Worm (Caenorhabditis elegans) whole organism, L1 larva: ENCODE data around the gene K10D11.2.

ENCODE experiments used
- C34B4.2 ChIP-seq: sonication (generic microtip); optimal IDR thresholded peaks from 2 replicates; lab custom pipeline; 2017; ENCODE audit warnings: mild to moderate bottlenecking, missing genetic modification characterization, missing compliant biosample characterization
- F16B12.6 ChIP-seq: fragments of 150-350 bp; optimal IDR thresholded peaks from 2 replicates; lab custom pipeline; 2014; ENCODE audit warnings: missing biosample characterization, missing genetic modification characterization
- Y116A8C.19 ChIP-seq: sonication (generic microtip); optimal IDR thresholded peaks from 2 replicates; lab custom pipeline; 2016; ENCODE audit warnings: missing compliant biosample characterization, missing genetic modification characterization, borderline replicate concordance
- aha-1 ChIP-seq: fragments of 150-350 bp; optimal IDR thresholded peaks from 2 replicates; lab custom pipeline; 2014; ENCODE audit warnings: missing biosample characterization, missing genetic modification characterization
- blmp-1 ChIP-seq: fragments of 150-350 bp; optimal IDR thresholded peaks from 2 replicates; lab custom pipeline; 2014; ENCODE audit warnings: missing biosample characterization, missing genetic modification characterization
- ceh-63 ChIP-seq: fragments of 200-800 bp; sonication (Bioruptor generic); optimal IDR thresholded peaks from 2 replicates; lab custom pipeline; 2018; ENCODE audit warnings: mild to moderate bottlenecking, missing genetic modification characterization, missing compliant biosample characterization
- ceh-88 ChIP-seq: fragments of 200-800 bp; sonication (Bioruptor generic); IDR thresholded peaks from 2 replicates; pipeline ENCODE4 v1.3.6; 2022; ENCODE audit warnings: missing genetic modification characterization, missing compliant biosample characterization
- ceh-90 ChIP-seq: sonication (generic microtip); optimal IDR thresholded peaks from 2 replicates; lab custom pipeline; 2016; ENCODE audit warnings: missing genetic modification characterization, missing compliant biosample characterization
- dpl-1 ChIP-seq, 3 experiments: fragments of 150-350 bp in 2 of 3; sonication (generic microtip) in 1 of 3; optimal IDR thresholded peaks; 2 replicates each; lab custom pipeline; 2014 to 2017; ENCODE audit warnings: missing biosample characterization in 3 of 3, missing genetic modification characterization in 3 of 3, missing genetic modification reagents in 3 of 3
- egl-13 ChIP-seq: sonication (generic microtip); optimal IDR thresholded peaks from 2 replicates; lab custom pipeline; 2016; ENCODE audit warnings: missing genotype, missing genetic modification reagents, missing genetic modification characterization, missing compliant biosample characterization
- egl-27 ChIP-seq, 2 experiments: fragments of 150-350 bp in 1 of 2; sonication (generic microtip); optimal IDR thresholded peaks; 3 replicates each; lab custom pipeline; 2017 to 2018; ENCODE audit warnings: missing biosample characterization in 2 of 2, missing genetic modification characterization in 2 of 2, missing genetic modification reagents in 2 of 2
- ets-5 ChIP-seq: fragments of 200-800 bp; sonication (Bioruptor generic); IDR thresholded peaks from 2 replicates; pipeline ENCODE4 v1.3.6; 2022; ENCODE audit warnings: missing genetic modification characterization, missing compliant biosample characterization
- fkh-10 ChIP-seq: sonication (generic microtip); optimal IDR thresholded peaks from 2 replicates; lab custom pipeline; 2017; ENCODE audit warnings: missing biosample characterization, missing genetic modification reagents, missing genetic modification characterization
- fkh-4 ChIP-seq: sonication (generic microtip); optimal IDR thresholded peaks from 2 replicates; lab custom pipeline; 2016; ENCODE audit warnings: missing compliant biosample characterization, missing genetic modification characterization, borderline replicate concordance
- fkh-8 ChIP-seq: sonication (generic microtip); optimal IDR thresholded peaks from 2 replicates; lab custom pipeline; 2016; ENCODE audit warnings: mild to moderate bottlenecking, missing genetic modification characterization, missing compliant biosample characterization
- fos-1 ChIP-seq: fragments of 150-350 bp; optimal IDR thresholded peaks from 2 replicates; lab custom pipeline; 2014; ENCODE audit warnings: missing biosample characterization, missing genetic modification characterization
- grh-1 ChIP-seq: fragments of 200-800 bp; sonication (Bioruptor generic); IDR thresholded peaks from 2 replicates; pipeline ENCODE4 v1.3.6; 2022; ENCODE audit warnings: missing genetic modification reagents, missing genetic modification characterization, missing compliant biosample characterization
- hlh-17 ChIP-seq: fragments of 200-800 bp; sonication (Bioruptor generic); optimal IDR thresholded peaks from 2 replicates; lab custom pipeline; 2018; ENCODE audit warnings: missing genetic modification characterization, mild to moderate bottlenecking, missing compliant biosample characterization, moderate library complexity, borderline replicate concordance
- hpl-2 ChIP-seq: fragments of 150-350 bp; optimal IDR thresholded peaks from 2 replicates; lab custom pipeline; 2014; ENCODE audit warnings: missing biosample characterization, missing genetic modification reagents, missing genetic modification characterization
- jun-1 ChIP-seq: fragments of 150-350 bp; optimal IDR thresholded peaks from 2 replicates; lab custom pipeline; 2014; ENCODE audit warnings: missing biosample characterization, missing genetic modification reagents, missing genetic modification characterization
- lin-14 ChIP-seq: fragments of 200-800 bp; sonication (Bioruptor generic); optimal IDR thresholded peaks from 2 replicates; lab custom pipeline; 2018; ENCODE audit warnings: mild to moderate bottlenecking, missing genetic modification characterization, moderate library complexity, missing compliant biosample characterization
- lin-15B ChIP-seq: fragments of 150-350 bp; sonication (generic microtip); optimal IDR thresholded peaks from 3 replicates; lab custom pipeline; 2014; ENCODE audit warnings: missing biosample characterization, missing genetic modification characterization
- lin-35 ChIP-seq, 2 experiments: fragments of 150-350 bp; optimal IDR thresholded peaks; 2 replicates each; lab custom pipeline; 2014; ENCODE audit warnings: missing biosample characterization in 2 of 2, missing genetic modification characterization in 2 of 2, missing genetic modification reagents in 2 of 2
- lin-39 ChIP-seq: fragments of 150-350 bp; optimal IDR thresholded peaks from 2 replicates; lab custom pipeline; 2014; ENCODE audit warnings: missing biosample characterization, missing genetic modification reagents, missing genetic modification characterization
- lir-3 ChIP-seq: sonication (generic microtip); optimal IDR thresholded peaks from 2 replicates; lab custom pipeline; 2016; ENCODE audit warnings: mild to moderate bottlenecking, missing genetic modification characterization, moderate library complexity, missing compliant biosample characterization; ENCODE audit not compliant: poor library complexity
- lsy-2 ChIP-seq, 2 experiments: fragments of 150-350 bp; optimal IDR thresholded peaks; 2 replicates each; lab custom pipeline; 2014; ENCODE audit warnings: missing biosample characterization in 2 of 2, missing genetic modification characterization in 2 of 2
- mdl-1 ChIP-seq, 2 experiments: fragments of 150-350 bp; optimal IDR thresholded peaks; 2 replicates each; lab custom pipeline; 2014 to 2017; ENCODE audit warnings: missing biosample characterization in 2 of 2, missing genetic modification characterization in 2 of 2, inconsistent platforms in 1 of 2
- mef-2 ChIP-seq: fragments of 150-350 bp; optimal IDR thresholded peaks from 2 replicates; lab custom pipeline; 2014; ENCODE audit warnings: missing biosample characterization, missing genetic modification characterization
- mep-1 ChIP-seq: fragments of 150-350 bp; optimal IDR thresholded peaks from 2 replicates; lab custom pipeline; 2014; ENCODE audit warnings: missing biosample characterization, missing genetic modification characterization
- nhr-11 ChIP-seq: fragments of 150-350 bp; optimal IDR thresholded peaks from 2 replicates; lab custom pipeline; 2014; ENCODE audit warnings: missing biosample characterization, missing genetic modification characterization
- nhr-19 ChIP-seq: fragments of 200-800 bp; sonication (Bioruptor generic); conservative IDR thresholded peaks from 2 replicates; pipeline ENCODE4 v1.3.6; 2022; ENCODE audit warnings: missing genetic modification characterization, missing compliant biosample characterization
- nhr-28 ChIP-seq: fragments of 150-350 bp; optimal IDR thresholded peaks from 2 replicates; lab custom pipeline; 2014; ENCODE audit warnings: missing biosample characterization, missing genetic modification characterization
- nhr-71 ChIP-seq: sonication (generic microtip); optimal IDR thresholded peaks from 2 replicates; lab custom pipeline; 2016; ENCODE audit warnings: mild to moderate bottlenecking, missing genetic modification characterization, moderate library complexity, missing compliant biosample characterization
- nhr-76 ChIP-seq: sonication (generic microtip); optimal IDR thresholded peaks from 2 replicates; lab custom pipeline; 2017; ENCODE audit warnings: missing biosample characterization, missing genetic modification characterization
- nhr-84 ChIP-seq: sonication (generic microtip); optimal IDR thresholded peaks from 2 replicates; lab custom pipeline; 2017; ENCODE audit warnings: missing biosample characterization, missing genetic modification characterization
- nhr-85 ChIP-seq: sonication (generic microtip); peaks from one replicate; lab custom pipeline; 2016; ENCODE audit warnings: missing genetic modification characterization, inconsistent platforms, missing compliant biosample characterization
- nhr-90 ChIP-seq: sonication (generic microtip); optimal IDR thresholded peaks from 2 replicates; lab custom pipeline; 2016; ENCODE audit warnings: mild to moderate bottlenecking, missing genetic modification characterization, missing compliant biosample characterization; ENCODE audit not compliant: poor library complexity
- pag-3 ChIP-seq: sonication (generic microtip); optimal IDR thresholded peaks from 2 replicates; lab custom pipeline; 2017; ENCODE audit warnings: missing genetic modification characterization, mild to moderate bottlenecking, missing compliant biosample characterization, antibody characterized with exemption, borderline replicate concordance; ENCODE audit not compliant: insufficient read depth
- pax-3 ChIP-seq: fragments of 200-800 bp; sonication (Bioruptor generic); optimal IDR thresholded peaks from 2 replicates; lab custom pipeline; 2018; ENCODE audit warnings: mild to moderate bottlenecking, missing genetic modification characterization, moderate library complexity, missing compliant biosample characterization
- pqm-1 ChIP-seq: sonication (generic microtip); optimal IDR thresholded peaks from 3 replicates; lab custom pipeline; 2017; ENCODE audit warnings: missing biosample characterization, missing genetic modification characterization
- rnt-1 ChIP-seq: sonication (generic microtip); optimal IDR thresholded peaks from 2 replicates; lab custom pipeline; 2016; ENCODE audit warnings: mild to moderate bottlenecking, missing genetic modification characterization, moderate library complexity, missing compliant biosample characterization
- skn-1 ChIP-seq: fragments of 150-350 bp; optimal IDR thresholded peaks from 2 replicates; lab custom pipeline; 2014; ENCODE audit warnings: missing biosample characterization, missing genetic modification characterization
- sox-4 ChIP-seq: sonication (generic microtip); optimal IDR thresholded peaks from 2 replicates; lab custom pipeline; 2016; ENCODE audit warnings: missing genetic modification characterization, missing compliant biosample characterization
- sup-37 ChIP-seq: fragments of 200-800 bp; sonication (Bioruptor generic); optimal IDR thresholded peaks from 2 replicates; lab custom pipeline; 2018; ENCODE audit warnings: mild to moderate bottlenecking, missing genetic modification characterization, missing compliant biosample characterization
- swsn-7 ChIP-seq: sonication (generic microtip); optimal IDR thresholded peaks from 2 replicates; lab custom pipeline; 2016; ENCODE audit warnings: missing genetic modification characterization, missing compliant biosample characterization
- tlp-1 ChIP-seq: fragments of 150-350 bp; optimal IDR thresholded peaks from 2 replicates; lab custom pipeline; 2014; ENCODE audit warnings: missing biosample characterization, missing genetic modification characterization
- unc-30 ChIP-seq: sonication (generic microtip); optimal IDR thresholded peaks from 2 replicates; lab custom pipeline; 2017; ENCODE audit warnings: missing biosample characterization, missing genetic modification characterization
- unc-98 ChIP-seq: fragments of 200-800 bp; sonication (Bioruptor generic); IDR thresholded peaks from 2 replicates; pipeline ENCODE4 v1.3.6; 2022; ENCODE audit warnings: missing genetic modification characterization, missing compliant biosample characterization
- vab-15 ChIP-seq: sonication (generic microtip); optimal IDR thresholded peaks from 2 replicates; lab custom pipeline; 2017; ENCODE audit warnings: missing genotype, mild to moderate bottlenecking, missing genetic modification characterization, missing compliant biosample characterization
- xbp-1 ChIP-seq: sonication (generic microtip); optimal IDR thresholded peaks from 2 replicates; lab custom pipeline; 2016; ENCODE audit warnings: missing genetic modification characterization, missing compliant biosample characterization
- zag-1 ChIP-seq: fragments of 150-350 bp; optimal IDR thresholded peaks from 2 replicates; lab custom pipeline; 2014; ENCODE audit warnings: missing biosample characterization, missing genetic modification characterization
- zip-4 ChIP-seq: fragments of 200-800 bp; sonication (Bioruptor generic); optimal IDR thresholded peaks from 2 replicates; lab custom pipeline; 2018; ENCODE audit warnings: mild to moderate bottlenecking, missing genetic modification characterization, moderate library complexity, missing compliant biosample characterization
- ztf-11 ChIP-seq, 2 experiments: sonication (generic microtip); optimal IDR thresholded peaks; 2 replicates each; lab custom pipeline; 2016 to 2017; ENCODE audit warnings: missing genetic modification characterization in 2 of 2, missing biosample characterization in 1 of 2, missing compliant biosample characterization in 1 of 2

Gene K10D11.2

DNA sequence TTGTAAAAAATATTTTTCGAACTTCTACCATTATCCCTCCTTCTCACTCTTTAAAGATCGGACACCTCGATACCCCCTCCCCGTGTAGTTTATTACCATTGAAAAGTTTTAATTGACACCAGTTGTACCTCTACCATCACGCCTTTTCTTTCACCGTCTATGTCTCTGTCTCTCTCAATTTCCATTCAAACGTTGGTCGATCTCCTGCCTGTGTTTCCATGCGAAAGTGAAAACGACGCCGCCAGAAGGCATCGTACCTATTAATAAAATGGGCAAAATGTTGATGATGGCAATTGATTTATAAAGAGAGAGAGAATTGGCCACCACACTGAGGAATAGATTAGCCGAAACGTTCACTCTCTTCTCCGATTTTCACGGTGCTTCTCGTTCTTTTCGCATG lies 34.4 kb downstream of the K10D11.2 start (continued):
- TF ChIP-seq aha-1 (tag; lab: Kevin White, UChicago) (no peak), nhr-28 (tag; lab: Kevin White, UChicago) (no peak), mdl-1 (tag; optimal IDR thresholded peaks at IDR 0.05; lab: Kevin White, UChicago) (peak in 1 of 2 experiments; percentile 17), nhr-85 (peak; percentile 75), unc-30 (tag; lab: Kevin White, UChicago) (no peak), egl-13 (no peak), ztf-11 (tag; optimal IDR thresholded peaks at IDR 0.05; lab: Kevin White, UChicago) (no peak), mep-1 (peak; percentile 22), lin-35 (GFP tag; optimal IDR thresholded peaks at IDR 0.05; lab: Kevin White, UChicago) (peak in 1 of 2 experiments; percentile 14), unc-98 (GFP tag; lab: Robert Waterston, UW) (no peak), swsn-7 (tag; lab: Kevin White, UChicago) (no peak), lin-39 (tag; lab: Kevin White, UChicago) (no peak), xbp-1 (tag; lab: Kevin White, UChicago) (no peak), dpl-1 (GFP tag; optimal IDR thresholded peaks at IDR 0.05; lab: Kevin White, UChicago) (no peak), fkh-4 (tag; lab: Kevin White, UChicago) (no peak), nhr-84 (tag; lab: Kevin White, UChicago) (no peak), jun-1 (tag; lab: Kevin White, UChicago) (no peak), lir-3 (tag; lab: Kevin White, UChicago) (no peak), blmp-1 (peak; percentile 99), nhr-90 (no peak), hpl-2 (no peak), zip-4 (GFP tag; lab: Kevin White, UChicago) (no peak), egl-27 (tag; optimal IDR thresholded peaks at IDR 0.05; lab: Kevin White, UChicago) (no peak), nhr-19 (no peak), lin-14 (GFP tag; lab: Kevin White, UChicago) (peak; percentile 67), sup-37 (no peak), fos-1 (no peak), C34B4.2 (no peak), grh-1 (no peak), fkh-10 (no peak), Y116A8C.19 (no peak), fkh-8 (tag; lab: Kevin White, UChicago) (no peak), tlp-1 (tag; lab: Kevin White, UChicago) (no peak), pag-3 (tag; lab: Kevin White, UChicago) (no peak), ceh-63 (GFP tag; lab: Kevin White, UChicago) (no peak), rnt-1 (tag; lab: Kevin White, UChicago) (peak; percentile 17), lsy-2 (tag; optimal IDR thresholded peaks at IDR 0.05; lab: Kevin White, UChicago) (peak in 1 of 2 experiments; percentile 10), sox-4 (no peak), mef-2 (tag; lab: Kevin White, UChicago) (no peak), lin-15B (no peak), zag-1 (tag; lab: Kevin White, UChicago) (no peak), ceh-90 (tag; lab: Kevin White, UChicago) (no peak), hlh-17 (GFP tag; lab: Kevin White, UChicago) (no peak), nhr-11 (tag; lab: Kevin White, UChicago) (no peak), nhr-71 (tag; lab: Kevin White, UChicago) (peak; percentile 5), skn-1 (tag; lab: Kevin White, UChicago) (no peak), ets-5 (GFP tag; lab: Robert Waterston, UW) (no peak), ceh-88 (no peak), vab-15 (tag; lab: Kevin White, UChicago) (no peak), F16B12.6 (tag; lab: Kevin White, UChicago) (no peak), pax-3 (tag; lab: Kevin White, UChicago) (no peak), nhr-76 (tag; lab: Kevin White, UChicago) (no peak), pqm-1 (tag; lab: Kevin White, UChicago) (no peak)
